Fruit fly (Drosophila melanogaster) whole organism, adult: ENCODE data around the gene Gmd.

Experiments used
- CG11617 ChIP-seq: fragments of 200-800 bp; sonication (Bioruptor generic); optimal IDR thresholded peaks from 2 replicates; lab custom pipeline; 2017; ENCODE audit warnings: mild to moderate bottlenecking, missing biosample characterization, missing genetic modification reagents, missing genetic modification characterization
- CG12768 ChIP-seq: fragments of 200-800 bp; sonication (Bioruptor generic); optimal IDR thresholded peaks from 2 replicates; lab custom pipeline; 2017; ENCODE audit warnings: missing biosample characterization, missing genetic modification characterization, mild to moderate bottlenecking, moderate library complexity, missing genetic modification reagents
- CG14711 ChIP-seq: fragments of 200-800 bp; sonication (Bioruptor generic); optimal IDR thresholded peaks from 2 replicates; lab custom pipeline; 2018; ENCODE audit warnings: missing biosample characterization, mild to moderate bottlenecking, missing genetic modification characterization, moderate library complexity
- CG1620 ChIP-seq: fragments of 200-800 bp; sonication (Bioruptor generic); optimal IDR thresholded peaks from 2 replicates; lab custom pipeline; 2016; ENCODE audit warnings: missing biosample characterization, missing genetic modification characterization
- CG33017 ChIP-seq: fragments of 200-800 bp; sonication (Bioruptor generic); optimal IDR thresholded peaks from 2 replicates; lab custom pipeline; 2018; ENCODE audit warnings: missing biosample characterization, mild to moderate bottlenecking, missing genetic modification characterization, moderate library complexity
- CG5204 ChIP-seq: fragments of 200-800 bp; sonication (Bioruptor generic); optimal IDR thresholded peaks from 2 replicates; lab custom pipeline; 2016; ENCODE audit warnings: missing biosample characterization, missing genetic modification characterization
- CG7045 ChIP-seq: fragments of 200-800 bp; sonication (Bioruptor generic); optimal IDR thresholded peaks from 2 replicates; lab custom pipeline; 2017; ENCODE audit warnings: missing biosample characterization, mild to moderate bottlenecking, missing genetic modification characterization
- CG7101 ChIP-seq: fragments of 200-800 bp; sonication (Bioruptor generic); optimal IDR thresholded peaks from 2 replicates; lab custom pipeline; 2018; ENCODE audit warnings: missing biosample characterization, mild to moderate bottlenecking, missing genetic modification characterization, moderate library complexity
- Clk ChIP-seq: fragments of 200-800 bp; sonication (Bioruptor generic); optimal IDR thresholded peaks from 2 replicates; lab custom pipeline; 2017; ENCODE audit warnings: missing biosample characterization, missing genetic modification characterization
- Crg-1 ChIP-seq: fragments of 200-800 bp; sonication (Bioruptor generic); optimal IDR thresholded peaks from 2 replicates; lab custom pipeline; 2016; ENCODE audit warnings: missing biosample characterization, missing genetic modification characterization
- Hr96 ChIP-seq: fragments of 200-800 bp; sonication (Bioruptor generic); optimal IDR thresholded peaks from 2 replicates; lab custom pipeline; 2016; ENCODE audit warnings: missing biosample characterization, missing genetic modification characterization
- Mnt ChIP-seq: fragments of 200-800 bp; sonication (Bioruptor generic); optimal IDR thresholded peaks from 2 replicates; lab custom pipeline; 2016; ENCODE audit warnings: missing biosample characterization, mild to moderate bottlenecking, missing genetic modification characterization
- bab1 ChIP-seq: fragments of 200-800 bp; sonication (Bioruptor generic); optimal IDR thresholded peaks from 3 replicates; lab custom pipeline; 2019; ENCODE audit warnings: missing biosample characterization, mild to moderate bottlenecking, missing genetic modification characterization, moderate library complexity
- cic ChIP-seq: fragments of 200-800 bp; sonication (Bioruptor generic); optimal IDR thresholded peaks from 2 replicates; lab custom pipeline; 2017; ENCODE audit warnings: missing biosample characterization, mild to moderate bottlenecking, missing genetic modification characterization, moderate library complexity
- cnc ChIP-seq, 2 experiments: fragments of >200 bp; optimal IDR thresholded peaks; 2 replicates each; lab custom pipeline; 2017
- kay ChIP-seq: fragments of 200-800 bp; sonication (Bioruptor generic); peaks from one replicate; lab custom pipeline; 2016; ENCODE audit warnings: missing biosample characterization, missing genetic modification characterization, borderline replicate concordance
- ovo ChIP-seq: fragments of 200-800 bp; sonication (Bioruptor generic); optimal IDR thresholded peaks from 2 replicates; lab custom pipeline; 2016; ENCODE audit warnings: missing biosample characterization, missing genetic modification characterization
- pad ChIP-seq: fragments of 200-800 bp; sonication (Bioruptor generic); optimal IDR thresholded peaks from 3 replicates; lab custom pipeline; 2017; ENCODE audit warnings: missing biosample characterization, missing genetic modification characterization, mild to moderate bottlenecking, moderate library complexity, missing genetic modification reagents
- tj ChIP-seq: fragments of 200-800 bp; sonication (Bioruptor generic); optimal IDR thresholded peaks from 3 replicates; lab custom pipeline; 2017; ENCODE audit warnings: missing biosample characterization, mild to moderate bottlenecking, missing genetic modification characterization, moderate library complexity
- toe ChIP-seq: fragments of 200-800 bp; sonication (Bioruptor generic); optimal IDR thresholded peaks from 2 replicates; lab custom pipeline; 2016; ENCODE audit warnings: missing biosample characterization, missing genetic modification characterization

Gmd gene

dm6 chr2L:4999389-5000032, 22.7 kb upstream of the Gmd start:
- TF ChIP-seq CG7045 (GFP tag; lab: Kevin White, UChicago), result peak; percentile 84
- no peak for TF ChIP-seq cnc (optimal IDR thresholded peaks at IDR 0.05; lab: Kevin White, UChicago)
- peak; percentile 82 for TF ChIP-seq CG11617
- peak; percentile 90 for TF ChIP-seq toe (GFP tag; lab: Kevin White, UChicago)
- TF ChIP-seq Mnt (GFP tag; lab: Kevin White, UChicago), result peak; percentile 11
- TF ChIP-seq Crg-1 (GFP tag; lab: Kevin White, UChicago), result peak; percentile 42
- TF ChIP-seq cic (GFP tag; lab: Kevin White, UChicago), result peak; percentile 73
- peak; percentile 66 for TF ChIP-seq pad (GFP tag; lab: Kevin White, UChicago)
- peak; percentile 93 for TF ChIP-seq CG7101 (tag; lab: Kevin White, UChicago)
- peak; percentile 78 for TF ChIP-seq CG5204
- TF ChIP-seq tj (GFP tag; lab: Kevin White, UChicago), result no peak
- TF ChIP-seq CG33017, result peak; percentile 92
- TF ChIP-seq Clk (GFP tag; lab: Kevin White, UChicago), result peak; percentile 90
- TF ChIP-seq kay (GFP tag; lab: Kevin White, UChicago), result no peak
- TF ChIP-seq Hr96 (GFP tag; lab: Kevin White, UChicago), result peak; percentile 86
- peak; percentile 74 for TF ChIP-seq CG1620 (GFP tag; lab: Kevin White, UChicago)
- TF ChIP-seq bab1 (GFP tag; lab: Kevin White, UChicago), result peak; percentile 85
- TF ChIP-seq CG12768 (GFP tag; lab: Kevin White, UChicago), result peak; percentile 93
- peak; percentile 84 for TF ChIP-seq CG14711
- no peak for TF ChIP-seq ovo

dm6 chr2L:4998571-4999191, 21.9 kb upstream of the Gmd start:
- no peak for TF ChIP-seq CG11617
- TF ChIP-seq CG5204, result no peak
- no peak for TF ChIP-seq CG12768 (GFP tag; lab: Kevin White, UChicago)
- TF ChIP-seq CG1620 (GFP tag; lab: Kevin White, UChicago), result no peak
- peak; percentile 79 for TF ChIP-seq kay (GFP tag; lab: Kevin White, UChicago)
- no peak for TF ChIP-seq CG33017
- TF ChIP-seq CG7045 (GFP tag; lab: Kevin White, UChicago), result no peak
- peak; percentile 8 for TF ChIP-seq cic (GFP tag; lab: Kevin White, UChicago)
- no peak for TF ChIP-seq pad (GFP tag; lab: Kevin White, UChicago)
- no peak for TF ChIP-seq Crg-1 (GFP tag; lab: Kevin White, UChicago)
- no peak for TF ChIP-seq Hr96 (GFP tag; lab: Kevin White, UChicago)
- TF ChIP-seq CG7101 (tag; lab: Kevin White, UChicago), result no peak
- TF ChIP-seq bab1 (GFP tag; lab: Kevin White, UChicago), result no peak
- no peak for TF ChIP-seq Clk (GFP tag; lab: Kevin White, UChicago)
- TF ChIP-seq Mnt (GFP tag; lab: Kevin White, UChicago), result no peak

- TF ChIP-seq CG12768 (GFP tag; lab: Kevin White, UChicago) (no peak), CG11617 (no peak)
These were observed 21.4 kb upstream of the Gmd start for dm6 chr2L:4998260-4998560.

dm6 chr2L:4997401-4998259, 20.8 kb upstream of the Gmd start:
- TF ChIP-seq CG1620 (GFP tag; lab: Kevin White, UChicago) (peak; percentile 92), ovo (peak; percentile 84), tj (GFP tag; lab: Kevin White, UChicago) (peak; percentile 81), CG12768 (GFP tag; lab: Kevin White, UChicago) (peak; percentile 93), Hr96 (GFP tag; lab: Kevin White, UChicago) (peak; percentile 96), bab1 (GFP tag; lab: Kevin White, UChicago) (peak; percentile 92), CG11617 (peak; percentile 94), Mnt (GFP tag; lab: Kevin White, UChicago) (peak; percentile 79), CG7101 (tag; lab: Kevin White, UChicago) (peak; percentile 95), cnc (optimal IDR thresholded peaks at IDR 0.05; lab: Kevin White, UChicago) (no peak), toe (GFP tag; lab: Kevin White, UChicago) (peak; percentile 51), pad (GFP tag; lab: Kevin White, UChicago) (peak; percentile 95), cic (GFP tag; lab: Kevin White, UChicago) (peak; percentile 95), Crg-1 (GFP tag; lab: Kevin White, UChicago) (peak; percentile 79), CG14711 (peak; percentile 91), CG5204 (no peak), CG33017 (peak; percentile 93), CG7045 (GFP tag; lab: Kevin White, UChicago) (peak; percentile 94), kay (GFP tag; lab: Kevin White, UChicago) (peak; percentile 47), Clk (GFP tag; lab: Kevin White, UChicago) (peak; percentile 90)

- TF ChIP-seq tj (GFP tag; lab: Kevin White, UChicago) (peak; percentile 82), Clk (GFP tag; lab: Kevin White, UChicago) (no peak)
These were observed 19.6 kb upstream of the Gmd start for dm6 chr2L:4996283-4996922.
